Worm (Caenorhabditis elegans) whole organism, L4/young adult: ENCODE measurements around the gene K08H10.6.
A peak's percentile ranks its signal among the peaks of the same experiment; 100 is the strongest.

Experiments
- W03F9.2 ChIP-seq: fragments of 150-350 bp; optimal IDR thresholded peaks from 2 replicates; lab custom pipeline; 2014; ENCODE audit warnings: missing biosample characterization, missing genetic modification characterization
- dao-5 ChIP-seq: sonication (generic microtip); optimal IDR thresholded peaks from 2 replicates; lab custom pipeline; 2016; ENCODE audit warnings: missing genotype, missing genetic modification characterization, moderate library complexity, missing compliant biosample characterization
- him-1 ChIP-seq: sonication (generic microtip); optimal IDR thresholded peaks from 2 replicates; lab custom pipeline; 2016; ENCODE audit warnings: missing genotype, missing genetic modification reagents, missing genetic modification characterization, missing compliant biosample characterization

Gene K08H10.6

ce11 chrV:9995791-9996190, at the start of gene K08H10.6:
K08H10.6 (minus strand) TSS chrV:9995891.
- TF ChIP-seq W03F9.2 (no peak), dao-5 (tag; lab: Kevin White, UChicago) (no peak), him-1 (tag; lab: Kevin White, UChicago) (no peak)

DNA sequence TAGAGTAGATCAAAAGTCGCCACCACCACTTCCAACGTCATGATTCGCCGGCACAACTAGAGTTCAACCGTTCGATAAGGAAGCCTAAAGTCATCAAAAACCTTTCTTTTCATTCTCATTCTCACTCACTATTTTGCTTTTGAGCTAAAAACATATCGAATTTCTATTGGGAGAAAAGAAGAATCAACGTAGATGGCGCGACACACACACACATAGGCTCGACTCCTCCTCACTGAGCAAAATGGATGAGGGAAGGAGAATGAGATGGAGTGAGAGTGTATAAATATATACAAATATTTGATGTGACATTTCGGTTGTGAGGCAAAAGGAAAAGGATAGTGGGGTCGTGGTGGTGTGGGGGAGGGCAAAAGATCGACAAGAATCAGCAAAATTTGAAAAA, 49.0 kb upstream of the K08H10.6 start:
- TF ChIP-seq W03F9.2 (no peak), him-1 (tag; lab: Kevin White, UChicago) (no peak), dao-5 (tag; lab: Kevin White, UChicago) (no peak)

ce11 chrV:10043234-10043796, 47.6 kb upstream of the K08H10.6 start, which contains the start of gene T06E8.8:
T06E8.8 (plus strand) TSS chrV:10043746.
- no peak for TF ChIP-seq him-1 (tag; lab: Kevin White, UChicago)
- no peak for TF ChIP-seq dao-5 (tag; lab: Kevin White, UChicago)
- no peak for TF ChIP-seq W03F9.2

DNA sequence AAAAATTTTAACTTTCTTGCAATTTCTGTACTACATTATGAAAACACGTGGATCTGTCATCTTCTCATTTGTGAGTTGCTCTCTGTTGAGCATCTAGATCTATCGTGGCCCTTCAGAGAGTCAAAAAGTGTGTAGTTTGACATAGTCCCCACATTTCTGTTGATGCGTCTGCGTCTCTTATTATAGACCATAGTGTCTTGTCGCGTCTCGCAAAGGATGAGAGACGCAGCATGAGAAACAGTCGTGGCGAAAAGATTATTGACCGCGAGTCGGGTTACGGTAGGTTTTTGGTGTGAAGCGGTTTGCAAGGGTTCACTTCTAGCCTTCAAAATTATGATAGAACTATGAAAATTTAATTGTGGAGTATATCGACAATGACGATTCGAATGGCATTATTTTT, 46.6 kb upstream of the K08H10.6 start:
- TF ChIP-seq him-1 (tag; lab: Kevin White, UChicago) (peak; percentile 29), W03F9.2 (no peak)

DNA sequence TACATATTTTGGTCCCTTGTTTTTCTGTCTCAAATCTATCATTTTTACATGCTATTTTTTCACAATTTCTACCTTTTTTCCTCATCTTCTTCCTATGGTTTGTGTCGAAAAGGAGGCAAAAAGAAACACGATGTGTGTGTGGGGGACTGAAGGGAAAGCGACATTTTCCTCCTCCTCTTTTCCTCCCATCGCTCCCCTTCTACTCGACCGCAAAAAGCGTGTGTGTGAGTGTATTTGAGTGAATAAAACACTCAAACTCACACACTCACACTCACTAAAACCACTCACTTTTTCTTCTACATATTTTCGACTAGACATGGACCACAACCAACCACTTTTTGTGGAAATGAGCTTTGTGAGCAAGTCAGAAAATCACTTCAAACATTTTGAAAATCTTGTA, 45.8 kb upstream of the K08H10.6 start:
- TF ChIP-seq dao-5 (tag; lab: Kevin White, UChicago) (no peak), W03F9.2 (no peak), him-1 (tag; lab: Kevin White, UChicago) (no peak)

ce11 chrV:10039837-10040236, 44.1 kb upstream of the K08H10.6 start:
- TF ChIP-seq W03F9.2 (peak; percentile 58), dao-5 (tag; lab: Kevin White, UChicago) (no peak)

- TF ChIP-seq dao-5 (tag; lab: Kevin White, UChicago) (no peak), him-1 (tag; lab: Kevin White, UChicago) (no peak), W03F9.2 (no peak)
These were observed 41.3 kb upstream of the K08H10.6 start, which contains the start of gene F57A8.1 for ce11 chrV:10037040-10037439. F57A8.1 (plus strand) TSS chrV:10037340.

DNA sequence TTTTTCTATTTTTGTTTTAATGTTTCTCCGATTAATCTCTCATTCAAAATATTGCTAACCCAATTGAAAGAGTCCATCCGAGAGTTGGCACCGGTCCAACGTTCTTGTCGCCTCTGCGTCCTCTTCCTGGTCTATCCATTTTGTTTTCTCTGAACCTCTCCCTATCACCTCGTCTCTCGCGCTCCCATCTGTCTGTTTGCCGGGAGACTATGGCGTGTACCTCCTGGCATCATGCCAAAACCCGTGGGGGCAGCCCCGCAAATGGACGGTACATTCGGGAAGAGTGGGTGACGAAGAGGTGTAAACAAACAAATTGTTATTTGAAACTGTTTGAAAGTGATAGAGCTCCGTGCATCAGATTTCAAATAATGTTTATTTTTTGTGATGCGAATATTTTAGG, 40.6 kb upstream of the K08H10.6 start, which contains the start of gene T06E8.2:
T06E8.2 (minus strand) TSS at position 139 of the 400 bp plus-strand sequence.
- TF ChIP-seq W03F9.2 = no peak
- TF ChIP-seq dao-5 (tag; lab: Kevin White, UChicago) = no peak
- no peak for TF ChIP-seq him-1 (tag; lab: Kevin White, UChicago)

- TF ChIP-seq him-1 (tag; lab: Kevin White, UChicago) (no peak), dao-5 (tag; lab: Kevin White, UChicago) (no peak), W03F9.2 (no peak)
These were observed 39.9 kb upstream of the K08H10.6 start for ce11 chrV:10035586-10035985.

DNA sequence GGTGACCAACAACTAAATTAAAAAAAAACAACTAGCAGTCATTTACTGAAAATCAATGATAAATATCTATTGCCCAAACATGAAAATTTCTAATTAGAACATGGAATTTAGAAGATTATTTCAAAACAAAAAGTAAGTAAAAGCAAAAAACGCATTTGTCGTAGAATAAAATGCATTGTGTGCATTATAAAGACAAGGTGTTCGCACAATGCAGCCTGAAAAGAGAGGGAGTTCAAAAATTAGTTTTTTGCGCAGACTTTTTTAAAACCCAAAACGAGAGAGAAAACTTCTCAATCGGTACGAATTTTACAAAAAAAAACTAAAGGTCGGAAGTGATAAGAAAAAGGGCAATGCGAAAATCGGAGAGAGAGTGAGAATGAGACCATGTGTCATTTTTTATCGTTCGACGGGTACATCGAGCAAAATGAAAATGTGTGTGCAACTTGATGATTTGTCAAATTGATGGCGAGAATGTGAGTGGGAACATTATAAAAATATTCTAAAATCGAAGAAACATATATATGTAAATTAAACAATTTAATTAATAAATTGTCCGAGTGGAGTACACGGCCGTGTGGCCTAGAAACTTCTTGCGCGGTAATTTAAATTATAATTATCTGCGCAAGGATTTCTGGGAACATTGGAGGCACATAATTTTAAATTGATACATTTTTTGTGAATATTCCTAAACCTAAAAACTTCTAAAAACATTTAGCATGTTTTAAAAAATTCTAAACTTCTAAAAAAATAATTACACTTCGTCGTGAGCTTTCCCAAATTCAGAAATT, 35.9 kb upstream of the K08H10.6 start:
- TF ChIP-seq him-1 (tag; lab: Kevin White, UChicago) (no peak), W03F9.2 (no peak), dao-5 (tag; lab: Kevin White, UChicago) (no peak)

DNA sequence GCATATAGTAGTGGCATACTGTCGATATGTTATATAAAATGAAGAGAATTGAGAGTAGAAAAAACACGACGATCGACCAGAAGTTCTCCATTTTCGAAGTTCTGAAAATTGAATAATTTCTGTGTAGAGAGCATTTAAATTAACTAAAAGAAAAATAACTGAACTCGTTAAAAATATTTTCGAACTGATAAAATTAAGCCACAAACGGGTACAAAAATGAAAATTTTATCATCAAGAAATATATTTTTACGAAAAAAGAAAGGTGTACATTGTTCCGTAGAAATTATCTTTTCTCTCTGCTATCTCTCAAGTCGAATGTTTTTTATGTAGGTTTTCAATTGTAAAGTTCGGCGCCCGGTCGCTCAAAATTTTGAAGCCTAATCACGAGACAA, 35.3 kb upstream of the K08H10.6 start, which contains the start of gene acl-2:
acl-2 (minus strand) TSS at position 101 of the 392 bp plus-strand sequence.
- no peak for TF ChIP-seq dao-5 (tag; lab: Kevin White, UChicago)
- TF ChIP-seq W03F9.2 = no peak
- TF ChIP-seq him-1 (tag; lab: Kevin White, UChicago) = no peak

- no peak for TF ChIP-seq dao-5 (tag; lab: Kevin White, UChicago)
- TF ChIP-seq him-1 (tag; lab: Kevin White, UChicago) = no peak
- TF ChIP-seq W03F9.2 = no peak
These were observed 27.4 kb upstream of the K08H10.6 start for ce11 chrV:10023062-10023536.

ce11 chrV:10019934-10020333, 24.2 kb upstream of the K08H10.6 start:
- TF ChIP-seq W03F9.2 (no peak), him-1 (tag; lab: Kevin White, UChicago) (no peak), dao-5 (tag; lab: Kevin White, UChicago) (no peak)

DNA sequence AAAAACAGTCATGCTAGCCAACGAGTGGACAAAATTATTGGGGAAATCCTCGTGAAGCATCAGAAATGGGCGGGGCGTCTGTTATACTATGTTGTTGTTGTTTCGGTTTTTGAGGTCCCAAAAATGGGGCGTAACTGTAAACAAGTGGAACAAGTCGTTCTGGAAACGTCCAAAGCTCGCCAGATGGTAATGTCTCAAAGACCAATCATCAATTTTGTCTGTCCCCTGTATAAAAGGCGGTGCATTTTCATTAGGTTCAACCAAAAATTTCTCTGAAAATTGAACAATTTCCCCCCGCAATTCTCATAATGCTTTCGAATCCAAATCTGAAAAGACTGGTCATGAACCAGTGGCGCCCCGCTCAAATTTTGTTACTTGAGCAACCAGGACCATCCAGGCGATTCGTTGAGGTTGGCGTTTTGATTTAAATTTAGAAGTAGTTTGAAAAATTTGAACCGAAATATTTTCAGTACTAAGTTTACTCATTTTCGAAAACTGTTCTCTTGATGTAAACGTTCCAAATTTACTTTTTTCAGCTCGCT, 23.5 kb upstream of the K08H10.6 start:
- TF ChIP-seq him-1 (tag; lab: Kevin White, UChicago) (no peak), W03F9.2 (no peak), dao-5 (tag; lab: Kevin White, UChicago) (no peak)
